Fruit fly (Drosophila melanogaster) whole organism, embryonic: ENCODE data around the gene Dr.

Source experiments
- Atf6 ChIP-seq: fragments of 200-800 bp; sonication (Bioruptor generic); IDR thresholded peaks from 2 replicates; pipeline ENCODE4 v1.3.6; 2022; ENCODE audit warnings: missing biosample characterization, missing genetic modification characterization
- Blimp-1 ChIP-seq: fragments of 200-800 bp; sonication (Bioruptor generic); optimal IDR thresholded peaks from 3 replicates; lab custom pipeline; 2018; ENCODE audit warnings: missing biosample characterization, missing genetic modification characterization, mild to moderate bottlenecking, moderate library complexity, missing genetic modification reagents
- CG10267 ChIP-seq: fragments of 200-800 bp; sonication (Bioruptor generic); optimal IDR thresholded peaks from 2 replicates; lab custom pipeline; 2018; ENCODE audit warnings: missing biosample characterization, mild to moderate bottlenecking, missing genetic modification characterization, moderate library complexity
- CG11398 ChIP-seq: fragments of 200-800 bp; sonication (Bioruptor generic); optimal IDR thresholded peaks from 2 replicates; lab custom pipeline; 2016; ENCODE audit warnings: missing biosample characterization, missing genetic modification characterization
- CG11456 ChIP-seq: fragments of 200-800 bp; sonication (Bioruptor generic); IDR thresholded peaks from 3 replicates; pipeline ENCODE4 v1.3.6; 2022; ENCODE audit warnings: missing biosample characterization, missing genetic modification characterization
- CG12942 ChIP-seq: fragments of 200-800 bp; sonication (Bioruptor generic); optimal IDR thresholded peaks from 3 replicates; lab custom pipeline; 2016; ENCODE audit warnings: missing biosample characterization, missing genetic modification characterization
- CG18262 ChIP-seq: fragments of 200-800 bp; optimal IDR thresholded peaks from 3 replicates; lab custom pipeline; 2019; ENCODE audit warnings: missing biosample characterization, mild to moderate bottlenecking, missing genetic modification characterization, moderate library complexity
- CG18599 ChIP-seq: fragments of 200-800 bp; sonication (Bioruptor generic); optimal IDR thresholded peaks from 3 replicates; lab custom pipeline; 2017; ENCODE audit warnings: missing biosample characterization, missing genetic modification characterization, mild to moderate bottlenecking, moderate library complexity, missing genetic modification reagents
- CG2120 ChIP-seq: fragments of 200-800 bp; sonication (Bioruptor generic); optimal IDR thresholded peaks from 3 replicates; lab custom pipeline; 2016; ENCODE audit warnings: missing biosample characterization, missing genetic modification characterization
- CG2889 ChIP-seq: fragments of 200-800 bp; sonication (Bioruptor generic); IDR thresholded peaks from 3 replicates; pipeline ENCODE4 v1.3.6; 2022; ENCODE audit warnings: missing biosample characterization, missing genetic modification characterization
- CG30403 ChIP-seq: fragments of 200-800 bp; sonication (Bioruptor generic); optimal IDR thresholded peaks from 3 replicates; lab custom pipeline; 2016; ENCODE audit warnings: missing biosample characterization, missing genetic modification characterization
- CG32767 ChIP-seq: fragments of 200-800 bp; sonication (Bioruptor generic); IDR thresholded peaks from 2 replicates; pipeline ENCODE4 v1.3.6; 2022; ENCODE audit warnings: missing biosample characterization, missing genetic modification characterization
- CG5953 ChIP-seq: fragments of 200-800 bp; sonication (Bioruptor generic); IDR thresholded peaks from 2 replicates; pipeline ENCODE4 v1.3.6; 2022; ENCODE audit warnings: missing biosample characterization, missing genetic modification characterization
- CG6175 ChIP-seq: fragments of 200-800 bp; sonication (Bioruptor generic); IDR thresholded peaks from 3 replicates; pipeline ENCODE4 v1.3.6; 2022; ENCODE audit warnings: missing biosample characterization, missing genetic modification characterization
- CG8388 ChIP-seq: fragments of 200-800 bp; sonication (Bioruptor generic); optimal IDR thresholded peaks from 2 replicates; lab custom pipeline; 2019; ENCODE audit warnings: missing biosample characterization, mild to moderate bottlenecking, missing genetic modification characterization, moderate library complexity
- D ChIP-seq, 2 experiments: fragments of 200-800 bp in 1 of 2; fragments of >200 bp in 1 of 2; sonication (Bioruptor generic) in 1 of 2; optimal IDR thresholded peaks; 2 replicates in 1 of 2; 3 replicates in 1 of 2; lab custom pipeline; 2017; ENCODE audit warnings: mild to moderate bottlenecking in 1 of 2, missing biosample characterization in 1 of 2, missing genetic modification characterization in 1 of 2, missing genetic modification reagents in 1 of 2
- D19A ChIP-seq: fragments of 200-800 bp; optimal IDR thresholded peaks from 3 replicates; lab custom pipeline; 2019; ENCODE audit warnings: missing biosample characterization, mild to moderate bottlenecking, missing genetic modification characterization, moderate library complexity
- D19B ChIP-seq: fragments of 200-800 bp; sonication (Bioruptor generic); optimal IDR thresholded peaks from 2 replicates; lab custom pipeline; 2017; ENCODE audit warnings: missing biosample characterization, mild to moderate bottlenecking, missing genetic modification characterization
- Dbx ChIP-seq: fragments of 200-800 bp; sonication (Bioruptor generic); IDR thresholded peaks from 3 replicates; pipeline ENCODE4 v1.3.6; 2022; ENCODE audit warnings: missing biosample characterization, missing genetic modification characterization
- Dref ChIP-seq: fragments of 200-800 bp; sonication (Bioruptor generic); IDR thresholded peaks from 2 replicates; pipeline ENCODE4 v1.3.6; 2022; ENCODE audit warnings: missing biosample characterization, missing genetic modification characterization
- Drgx ChIP-seq: fragments of 200-800 bp; sonication (Bioruptor generic); IDR thresholded peaks from 2 replicates; pipeline ENCODE4 v1.3.6; 2022; ENCODE audit warnings: missing biosample characterization, missing genetic modification characterization
- Ets65A ChIP-seq: fragments of 200-800 bp; sonication (Bioruptor generic); peaks from one replicate; lab custom pipeline; 2016; ENCODE audit warnings: missing biosample characterization, missing genetic modification characterization
- HmgD ChIP-seq: fragments of 200-800 bp; sonication (Bioruptor generic); optimal IDR thresholded peaks from 3 replicates; lab custom pipeline; 2016; ENCODE audit warnings: missing biosample characterization, missing genetic modification characterization
- Hr51 ChIP-seq, 2 experiments: fragments of 200-800 bp; sonication (Bioruptor generic); optimal IDR thresholded peaks; 2 replicates in 1 of 2; 3 replicates in 1 of 2; lab custom pipeline; 2016 to 2018; ENCODE audit warnings: missing biosample characterization in 2 of 2, missing genetic modification characterization in 2 of 2, mild to moderate bottlenecking in 1 of 2, moderate library complexity in 1 of 2
- Hsf ChIP-seq: fragments of 200-800 bp; sonication (Bioruptor generic); optimal IDR thresholded peaks from 3 replicates; lab custom pipeline; 2016; ENCODE audit warnings: missing biosample characterization, missing genetic modification characterization
- Meics ChIP-seq: fragments of 200-800 bp; sonication (Bioruptor generic); optimal IDR thresholded peaks from 2 replicates; lab custom pipeline; 2017; ENCODE audit warnings: missing biosample characterization, mild to moderate bottlenecking, missing genetic modification characterization
- NFAT ChIP-seq: fragments of 200-800 bp; sonication (Bioruptor generic); IDR thresholded peaks from 2 replicates; pipeline ENCODE4 v1.3.6; 2022; ENCODE audit warnings: missing biosample characterization, missing genetic modification characterization
- Opbp ChIP-seq: fragments of 200-800 bp; sonication (Bioruptor generic); IDR thresholded peaks from 3 replicates; pipeline ENCODE4 v1.3.6; 2022; ENCODE audit warnings: missing biosample characterization, missing genetic modification characterization; ENCODE audit not compliant: partially characterized antibody
- cad ChIP-seq: fragments of >200 bp; optimal IDR thresholded peaks from 2 replicates; lab custom pipeline; 2017; ENCODE audit warnings: missing biosample characterization, missing genetic modification characterization
- ci ChIP-seq: fragments of 200-800 bp; sonication (Bioruptor generic); IDR thresholded peaks from 3 replicates; pipeline ENCODE4 v1.3.6; 2022; ENCODE audit warnings: missing biosample characterization, missing genetic modification characterization
- dan ChIP-seq: fragments of 200-800 bp; sonication (Bioruptor generic); IDR thresholded peaks from 2 replicates; pipeline ENCODE4 v1.3.6; 2022; ENCODE audit warnings: missing biosample characterization, missing genetic modification characterization
- fd96Cb ChIP-seq: fragments of 200-800 bp; sonication (Bioruptor generic); optimal IDR thresholded peaks from 2 replicates; lab custom pipeline; 2018; ENCODE audit warnings: missing biosample characterization, mild to moderate bottlenecking, missing genetic modification characterization, moderate library complexity
- gcm ChIP-seq: fragments of 200-800 bp; sonication (Bioruptor generic); optimal IDR thresholded peaks from 2 replicates; lab custom pipeline; 2019; ENCODE audit warnings: missing biosample characterization, mild to moderate bottlenecking, missing genetic modification characterization, moderate library complexity
- gsb-n ChIP-seq: fragments of 200-800 bp; sonication (Bioruptor generic); optimal IDR thresholded peaks from 3 replicates; lab custom pipeline; 2018; ENCODE audit warnings: missing biosample characterization, mild to moderate bottlenecking, missing genetic modification characterization
- kni ChIP-seq: fragments of 200-800 bp; sonication (Bioruptor generic); optimal IDR thresholded peaks from 3 replicates; lab custom pipeline; 2017; ENCODE audit warnings: mild to moderate bottlenecking, missing biosample characterization, missing genetic modification reagents, missing genetic modification characterization
- pfk ChIP-seq: fragments of 200-800 bp; sonication (Bioruptor generic); optimal IDR thresholded peaks from 2 replicates; lab custom pipeline; 2018; ENCODE audit warnings: missing biosample characterization, mild to moderate bottlenecking, missing genetic modification characterization, moderate library complexity
- prd ChIP-seq, 3 experiments: fragments of >200 bp in 2 of 3; fragments of 200-800 bp in 1 of 3; sonication (Bioruptor generic) in 1 of 3; optimal IDR thresholded peaks in 2 of 3; IDR thresholded peaks in 1 of 3; 2 replicates in 2 of 3; 3 replicates in 1 of 3; pipeline versions ENCODE4 v1.3.6 to Lab custom; 2017 to 2022; ENCODE audit warnings: missing biosample characterization in 1 of 3, missing genetic modification characterization in 1 of 3
- pros ChIP-seq: fragments of 200-800 bp; sonication (Bioruptor generic); optimal IDR thresholded peaks from 3 replicates; lab custom pipeline; 2019; ENCODE audit warnings: missing biosample characterization, mild to moderate bottlenecking, missing genetic modification characterization, moderate library complexity
- pum ChIP-seq: fragments of 200-800 bp; sonication (Bioruptor generic); optimal IDR thresholded peaks from 2 replicates; lab custom pipeline; 2016; ENCODE audit warnings: missing biosample characterization, missing genetic modification characterization
- repo ChIP-seq: fragments of 200-800 bp; sonication (Bioruptor generic); optimal IDR thresholded peaks from 2 replicates; lab custom pipeline; 2016; ENCODE audit warnings: missing biosample characterization, missing genetic modification characterization
- sisA ChIP-seq: fragments of 200-800 bp; sonication (Bioruptor generic); IDR thresholded peaks from 2 replicates; pipeline ENCODE4 v1.3.6; 2022; ENCODE audit warnings: missing biosample characterization, missing genetic modification characterization
- slp2 ChIP-seq: fragments of 200-800 bp; sonication (Bioruptor generic); optimal IDR thresholded peaks from 2 replicates; lab custom pipeline; 2016; ENCODE audit warnings: missing biosample characterization, missing genetic modification characterization
- ssp ChIP-seq: fragments of 200-800 bp; sonication (Bioruptor generic); IDR thresholded peaks from 2 replicates; pipeline ENCODE4 v1.3.6; 2022; ENCODE audit warnings: missing biosample characterization, missing genetic modification characterization
- tna ChIP-seq: fragments of 200-800 bp; sonication (Bioruptor generic); IDR thresholded peaks from 2 replicates; pipeline ENCODE4 v1.3.6; 2022; ENCODE audit warnings: missing biosample characterization, missing genetic modification characterization; ENCODE audit not compliant: partially characterized antibody
- ttk ChIP-seq: fragments of 200-800 bp; sonication (Bioruptor generic); IDR thresholded peaks from 2 replicates; pipeline ENCODE4 v2.1.2; 2022; ENCODE audit warnings: missing biosample characterization, missing genetic modification characterization
- twi ChIP-seq: fragments of 200-800 bp; optimal IDR thresholded peaks from 2 replicates; lab custom pipeline; 2019; ENCODE audit warnings: missing biosample characterization, mild to moderate bottlenecking, missing genetic modification characterization, moderate library complexity
- zen ChIP-seq: fragments of 200-800 bp; sonication (Bioruptor generic); optimal IDR thresholded peaks from 3 replicates; lab custom pipeline; 2018; ENCODE audit warnings: missing biosample characterization, mild to moderate bottlenecking, missing genetic modification characterization, moderate library complexity

Gene Dr

dm6 chr3R:29547182-29547979 lies 8.8 kb upstream of the Dr start (continued):
- TF ChIP-seq gsb-n (no peak), CG11398 (GFP tag; lab: Kevin White, UChicago) (no peak), CG12942 (GFP tag; lab: Kevin White, UChicago) (no peak), Dbx (no peak), Hsf (no peak), Hr51 (GFP tag; optimal IDR thresholded peaks at IDR 0.05; lab: Kevin White, UChicago) (no peak), Blimp-1 (GFP tag; lab: Kevin White, UChicago) (peak; percentile 3), pfk (GFP tag; lab: Kevin White, UChicago) (no peak), CG18262 (tag; lab: Kevin White, UChicago) (peak; percentile 20), CG10267 (tag; lab: Kevin White, UChicago) (peak; percentile 26), Meics (GFP tag; lab: Kevin White, UChicago) (no peak), tna (GFP tag; lab: Robert Waterston, UW) (no peak), CG2120 (GFP tag; lab: Kevin White, UChicago) (no peak), Atf6 (GFP tag; lab: Robert Waterston, UW) (no peak), dan (GFP tag; lab: Robert Waterston, UW) (no peak), CG18599 (GFP tag; lab: Kevin White, UChicago) (no peak)
- TF ChIP-seq, all 482 proteins: peak for 29

- TF ChIP-seq CG11456 (GFP tag; lab: Robert Waterston, UW) (0 out of 3 replicates have a peak, but pooled peaks have one; percentile 48), prd (optimal IDR thresholded peaks at IDR 0.05; lab: Kevin White, UChicago) (no peak), prd (GFP tag; IDR thresholded peaks at IDR 0.05; lab: Robert Waterston, UW) (0 out of 3 replicates have a peak, but pooled peaks have one; percentile 11), zen (peak; percentile 89), CG2889 (GFP tag; lab: Robert Waterston, UW) (0 out of 3 replicates have a peak, but pooled peaks have one; percentile 19), twi (peak; percentile 87), cad (GFP tag; lab: Kevin White, UChicago) (peak; percentile 61), HmgD (no peak), Ets65A (GFP tag; lab: Kevin White, UChicago) (peak; percentile 41), gcm (no peak), D (optimal IDR thresholded peaks at IDR 0.05; lab: Kevin White, UChicago) (peak; percentile 94), D (GFP tag; optimal IDR thresholded peaks at IDR 0.05; lab: Kevin White, UChicago) (no peak)
Measured at dm6 chr3R:29547983-29548382, 8.2 kb upstream of the Dr start.

dm6 chr3R:29548751-29549150 lies 7.4 kb upstream of the Dr start:
- TF ChIP-seq fd96Cb (tag; lab: Kevin White, UChicago) (no peak), CG30403 (GFP tag; lab: Kevin White, UChicago) (no peak), D19B (GFP tag; lab: Kevin White, UChicago) (no peak), slp2 (GFP tag; lab: Kevin White, UChicago) (no peak), D19A (tag; lab: Kevin White, UChicago) (no peak), CG5953 (GFP tag; lab: Robert Waterston, UW) (no peak), Dref (GFP tag; lab: Robert Waterston, UW) (no peak), CG32767 (no peak), sisA (GFP tag; lab: Robert Waterston, UW) (no peak), CG6175 (GFP tag; lab: Robert Waterston, UW) (no peak), ssp (GFP tag; lab: Robert Waterston, UW) (no peak), CG18599 (GFP tag; lab: Kevin White, UChicago) (no peak), Drgx (GFP tag; lab: Robert Waterston, UW) (no peak), NFAT (GFP tag; lab: Robert Waterston, UW) (no peak), ci (GFP tag; lab: Robert Waterston, UW) (peak; percentile 50; the same call in 1 of the 3 replicates), Opbp (no peak), ttk (GFP tag; lab: Robert Waterston, UW) (no peak), kni (GFP tag; lab: Kevin White, UChicago) (peak; percentile 49), repo (GFP tag; lab: Kevin White, UChicago) (no peak), CG8388 (GFP tag; lab: Kevin White, UChicago) (no peak), pum (GFP tag; lab: Kevin White, UChicago) (no peak), pros (GFP tag; lab: Kevin White, UChicago) (no peak)
